Fruit fly (Drosophila melanogaster) whole organism, embryonic: ENCODE results near the gene Trpgamma.
A peak's percentile ranks its signal among the peaks of the same experiment; 100 is the strongest.

ENCODE experiments used
- Abd-B ChIP-seq: fragments of 200-800 bp; sonication (Bioruptor generic); optimal IDR thresholded peaks from 2 replicates; lab custom pipeline; 2018; ENCODE audit warnings: missing biosample characterization, mild to moderate bottlenecking, missing genetic modification characterization, moderate library complexity
- B-H1 ChIP-seq: fragments of 200-800 bp; sonication (Bioruptor generic); IDR thresholded peaks from 3 replicates; pipeline ENCODE4 v1.3.6; 2022; ENCODE audit warnings: missing biosample characterization, missing genetic modification characterization
- CG10431 ChIP-seq: fragments of 200-800 bp; sonication (Bioruptor generic); optimal IDR thresholded peaks from 3 replicates; lab custom pipeline; 2018; ENCODE audit warnings: missing biosample characterization, mild to moderate bottlenecking, missing genetic modification characterization
- CG10959 ChIP-seq: fragments of 200-800 bp; sonication (Bioruptor generic); IDR thresholded peaks from 2 replicates; pipeline ENCODE4 v1.3.6; 2022; ENCODE audit warnings: missing biosample characterization, missing genetic modification characterization
- CG12104 ChIP-seq: fragments of 200-800 bp; sonication (Bioruptor generic); optimal IDR thresholded peaks from 3 replicates; lab custom pipeline; 2016; ENCODE audit warnings: missing biosample characterization, missing genetic modification characterization
- CG13424 ChIP-seq: fragments of 200-800 bp; sonication (Bioruptor generic); optimal IDR thresholded peaks from 2 replicates; lab custom pipeline; 2019; ENCODE audit warnings: missing biosample characterization, mild to moderate bottlenecking, missing genetic modification characterization, moderate library complexity
- CG17186 ChIP-seq: fragments of 200-800 bp; sonication (Bioruptor generic); optimal IDR thresholded peaks from 3 replicates; lab custom pipeline; 2017; ENCODE audit warnings: missing biosample characterization, missing genetic modification reagents, missing genetic modification characterization
- CG17612 ChIP-seq: fragments of 200-800 bp; sonication (Bioruptor generic); IDR thresholded peaks from 2 replicates; pipeline ENCODE4 v1.3.6; 2022; ENCODE audit warnings: missing biosample characterization, missing genetic modification characterization
- CG18619 ChIP-seq: fragments of 200-800 bp; sonication (Bioruptor generic); optimal IDR thresholded peaks from 3 replicates; lab custom pipeline; 2017; ENCODE audit warnings: missing biosample characterization, mild to moderate bottlenecking, missing genetic modification characterization
- CG2116 ChIP-seq: fragments of 200-800 bp; sonication (Bioruptor generic); optimal IDR thresholded peaks from 3 replicates; lab custom pipeline; 2018; ENCODE audit warnings: missing biosample characterization, mild to moderate bottlenecking, missing genetic modification characterization
- CG2678 ChIP-seq: fragments of 200-800 bp; sonication (Bioruptor generic); optimal IDR thresholded peaks from 3 replicates; lab custom pipeline; 2019; ENCODE audit warnings: missing biosample characterization, mild to moderate bottlenecking, missing genetic modification characterization, moderate library complexity
- CG2712 ChIP-seq: fragments of 200-800 bp; optimal IDR thresholded peaks from 3 replicates; lab custom pipeline; 2019; ENCODE audit warnings: missing biosample characterization, mild to moderate bottlenecking, missing genetic modification characterization, moderate library complexity
- CG34224 ChIP-seq: fragments of 200-800 bp; sonication (Bioruptor generic); IDR thresholded peaks from 3 replicates; pipeline ENCODE4 v1.3.6; 2022; ENCODE audit warnings: missing biosample characterization, missing genetic modification characterization; ENCODE audit not compliant: partially characterized antibody
- CG34422 ChIP-seq: fragments of 200-800 bp; sonication (Bioruptor generic); IDR thresholded peaks from 3 replicates; pipeline ENCODE4 v1.3.6; 2022; ENCODE audit warnings: missing biosample characterization, missing genetic modification characterization
- CG3995 ChIP-seq: fragments of 200-800 bp; sonication (Bioruptor generic); optimal IDR thresholded peaks from 3 replicates; lab custom pipeline; 2016; ENCODE audit warnings: missing biosample characterization, missing genetic modification characterization
- CG4854 ChIP-seq: fragments of 200-800 bp; sonication (Bioruptor generic); optimal IDR thresholded peaks from 2 replicates; lab custom pipeline; 2016; ENCODE audit warnings: missing biosample characterization, missing genetic modification characterization, inconsistent platforms
- CG8281 ChIP-seq: fragments of 200-800 bp; sonication (Bioruptor generic); optimal IDR thresholded peaks from 2 replicates; lab custom pipeline; 2018; ENCODE audit warnings: missing biosample characterization, mild to moderate bottlenecking, missing genetic modification characterization, moderate library complexity
- Deaf1 ChIP-seq: fragments of 200-800 bp; optimal IDR thresholded peaks from 3 replicates; lab custom pipeline; 2019; ENCODE audit warnings: missing biosample characterization, mild to moderate bottlenecking, missing genetic modification characterization, moderate library complexity
- Fer3 ChIP-seq: fragments of 200-800 bp; sonication (Bioruptor generic); optimal IDR thresholded peaks from 2 replicates; lab custom pipeline; 2018; ENCODE audit warnings: missing biosample characterization, mild to moderate bottlenecking, missing genetic modification characterization, moderate library complexity
- GATAe ChIP-seq: fragments of 200-800 bp; sonication (Bioruptor generic); conservative IDR thresholded peaks from 2 replicates; pipeline ENCODE4 v1.3.6; 2022; ENCODE audit warnings: missing biosample characterization, missing genetic modification characterization
- HmgZ ChIP-seq: fragments of 200-800 bp; sonication (Bioruptor generic); optimal IDR thresholded peaks from 2 replicates; lab custom pipeline; 2018; ENCODE audit warnings: missing biosample characterization, mild to moderate bottlenecking, missing genetic modification characterization
- Myb ChIP-seq: fragments of 200-800 bp; sonication (Bioruptor generic); optimal IDR thresholded peaks from 2 replicates; lab custom pipeline; 2016; ENCODE audit warnings: missing biosample characterization, missing genetic modification characterization
- Nf-YC ChIP-seq: fragments of 200-800 bp; optimal IDR thresholded peaks from 3 replicates; lab custom pipeline; 2019; ENCODE audit warnings: missing biosample characterization, mild to moderate bottlenecking, missing genetic modification characterization, moderate library complexity
- Oaz ChIP-seq: fragments of 200-800 bp; sonication (Bioruptor generic); IDR thresholded peaks from 2 replicates; pipeline ENCODE4 v1.3.6; 2022; ENCODE audit warnings: missing biosample characterization, missing genetic modification characterization
- Pdp1 ChIP-seq, 2 experiments: fragments of 200-800 bp; sonication (Bioruptor generic); optimal IDR thresholded peaks; 3 replicates each; lab custom pipeline; 2016; ENCODE audit warnings: missing biosample characterization in 2 of 2, missing genetic modification characterization in 2 of 2, mild to moderate bottlenecking in 1 of 2, moderate library complexity in 1 of 2
- Ravus ChIP-seq: fragments of 200-800 bp; sonication (Bioruptor generic); IDR thresholded peaks from 2 replicates; pipeline ENCODE4 v1.3.6; 2022; ENCODE audit warnings: missing biosample characterization, missing genetic modification characterization
- Spps ChIP-seq: fragments of 200-800 bp; sonication (Bioruptor generic); optimal IDR thresholded peaks from 2 replicates; lab custom pipeline; 2018; ENCODE audit warnings: missing biosample characterization, mild to moderate bottlenecking, missing genetic modification characterization
- TFAM ChIP-seq: fragments of 200-800 bp; sonication (Bioruptor generic); optimal IDR thresholded peaks from 2 replicates; lab custom pipeline; 2017; ENCODE audit warnings: missing biosample characterization, missing genetic modification characterization, inconsistent platforms
- Tbp ChIP-seq: fragments of >200 bp; optimal IDR thresholded peaks from 2 replicates; lab custom pipeline; 2018; ENCODE audit warnings: missing biosample characterization, missing genetic modification characterization
- ash1 ChIP-seq: fragments of 200-800 bp; sonication (Bioruptor generic); optimal IDR thresholded peaks from 2 replicates; lab custom pipeline; 2018; ENCODE audit warnings: missing biosample characterization, mild to moderate bottlenecking, missing genetic modification characterization
- cato ChIP-seq: fragments of 200-800 bp; sonication (Bioruptor generic); optimal IDR thresholded peaks from 2 replicates; lab custom pipeline; 2016; ENCODE audit warnings: missing biosample characterization, missing genetic modification characterization, borderline replicate concordance
- chm ChIP-seq: fragments of 200-800 bp; sonication (Bioruptor generic); IDR thresholded peaks from 2 replicates; pipeline ENCODE4 v1.3.6; 2022; ENCODE audit warnings: missing biosample characterization, missing genetic modification characterization
- da ChIP-seq: fragments of 200-800 bp; sonication (Bioruptor generic); optimal IDR thresholded peaks from 2 replicates; lab custom pipeline; 2016; ENCODE audit warnings: missing biosample characterization, missing genetic modification characterization
- danr ChIP-seq: fragments of 200-800 bp; sonication (Bioruptor generic); IDR thresholded peaks from 2 replicates; pipeline ENCODE4 v1.3.6; 2022; ENCODE audit warnings: missing biosample characterization, missing genetic modification characterization
- dimm ChIP-seq: fragments of 200-800 bp; sonication (Bioruptor generic); IDR thresholded peaks from 2 replicates; pipeline ENCODE4 v1.3.6; 2022; ENCODE audit warnings: missing biosample characterization, missing genetic modification characterization
- esg ChIP-seq: fragments of 200-800 bp; sonication (Bioruptor generic); conservative IDR thresholded peaks from 2 replicates; pipeline ENCODE4 v1.3.6; 2022; ENCODE audit warnings: missing biosample characterization, missing genetic modification characterization
- eyg ChIP-seq: fragments of 200-800 bp; sonication (Bioruptor generic); optimal IDR thresholded peaks from 3 replicates; lab custom pipeline; 2016; ENCODE audit warnings: missing biosample characterization, missing genetic modification characterization
- gcm ChIP-seq: fragments of 200-800 bp; sonication (Bioruptor generic); optimal IDR thresholded peaks from 2 replicates; lab custom pipeline; 2019; ENCODE audit warnings: missing biosample characterization, mild to moderate bottlenecking, missing genetic modification characterization, moderate library complexity
- lab ChIP-seq: fragments of 200-800 bp; sonication (Bioruptor generic); optimal IDR thresholded peaks from 3 replicates; lab custom pipeline; 2017; ENCODE audit warnings: missing biosample characterization, missing genetic modification characterization, mild to moderate bottlenecking, moderate library complexity, missing genetic modification reagents
- lola ChIP-seq, 3 experiments: fragments of >200 bp in 2 of 3; fragments of 200-800 bp in 1 of 3; sonication (Bioruptor generic) in 1 of 3; optimal IDR thresholded peaks; 2 replicates each; lab custom pipeline; 2017 to 2019; ENCODE audit warnings: missing biosample characterization in 3 of 3, missing genetic modification characterization in 3 of 3, mild to moderate bottlenecking in 1 of 3, moderate library complexity in 1 of 3
- nau ChIP-seq: fragments of 200-800 bp; sonication (Bioruptor generic); optimal IDR thresholded peaks from 3 replicates; lab custom pipeline; 2017; ENCODE audit warnings: missing biosample characterization, mild to moderate bottlenecking, missing genetic modification characterization, missing genetic modification reagents
- pfk ChIP-seq: fragments of 200-800 bp; sonication (Bioruptor generic); optimal IDR thresholded peaks from 2 replicates; lab custom pipeline; 2018; ENCODE audit warnings: missing biosample characterization, mild to moderate bottlenecking, missing genetic modification characterization, moderate library complexity
- sc ChIP-seq, 3 experiments: fragments of >200 bp in 2 of 3; fragments of 200-800 bp in 1 of 3; sonication (Bioruptor generic) in 1 of 3; optimal IDR thresholded peaks; 2 replicates in 2 of 3; 3 replicates in 1 of 3; lab custom pipeline; 2017; ENCODE audit warnings: mild to moderate bottlenecking in 1 of 3, missing biosample characterization in 1 of 3, missing genetic modification characterization in 1 of 3, missing genetic modification reagents in 1 of 3
- sima ChIP-seq: fragments of 200-800 bp; sonication (Bioruptor generic); optimal IDR thresholded peaks from 2 replicates; lab custom pipeline; 2016; ENCODE audit warnings: missing biosample characterization, missing genetic modification characterization
- slp2 ChIP-seq: fragments of 200-800 bp; sonication (Bioruptor generic); optimal IDR thresholded peaks from 2 replicates; lab custom pipeline; 2016; ENCODE audit warnings: missing biosample characterization, missing genetic modification characterization
- sqz ChIP-seq: fragments of 200-800 bp; sonication (Bioruptor generic); optimal IDR thresholded peaks from 3 replicates; lab custom pipeline; 2018; ENCODE audit warnings: missing biosample characterization, mild to moderate bottlenecking, missing genetic modification characterization
- stc ChIP-seq: fragments of 200-800 bp; sonication (Bioruptor generic); IDR thresholded peaks from 2 replicates; pipeline ENCODE4 v1.3.6; 2022; ENCODE audit warnings: missing biosample characterization, missing genetic modification characterization
- tna ChIP-seq: fragments of 200-800 bp; sonication (Bioruptor generic); IDR thresholded peaks from 2 replicates; pipeline ENCODE4 v1.3.6; 2022; ENCODE audit warnings: missing biosample characterization, missing genetic modification characterization; ENCODE audit not compliant: partially characterized antibody
- wor ChIP-seq: fragments of 200-800 bp; sonication (Bioruptor generic); IDR thresholded peaks from 2 replicates; pipeline ENCODE4 v1.3.6; 2022; ENCODE audit warnings: missing biosample characterization, missing genetic modification characterization

The Trpgamma gene

DNA sequence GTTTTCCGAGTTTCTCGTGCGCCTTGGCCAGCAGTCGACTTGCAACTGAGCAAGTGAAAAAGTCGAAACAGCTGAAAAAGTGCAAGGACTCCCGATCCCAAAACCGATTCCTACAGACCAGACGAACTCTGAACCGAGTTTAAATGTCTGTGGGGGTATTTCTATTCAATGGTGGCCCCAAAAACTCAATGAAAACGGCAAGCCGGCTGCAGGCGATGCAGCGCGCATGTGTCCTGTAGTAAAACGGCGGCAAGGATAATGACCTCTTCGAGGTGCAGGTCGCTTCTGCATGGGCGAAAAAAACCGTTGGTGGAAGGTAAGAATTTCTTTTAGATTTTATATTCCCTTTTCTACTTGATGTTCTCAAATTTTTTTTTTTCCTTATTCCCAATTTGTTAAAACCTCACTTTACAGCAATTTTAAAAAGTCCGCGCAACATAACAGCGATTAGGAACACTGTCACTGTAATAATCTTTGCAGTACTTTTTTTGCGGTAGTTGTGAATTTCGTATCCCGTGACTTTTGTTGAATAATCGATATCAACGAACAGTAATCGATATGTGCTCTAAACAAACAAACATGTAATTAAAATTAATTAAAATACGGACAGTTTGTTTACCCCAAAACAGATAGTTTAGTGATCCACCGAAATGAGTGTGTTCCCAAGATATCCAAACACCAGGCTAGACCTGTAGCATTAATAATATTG is at the start of gene Trpgamma, which contains the start of gene her:
Gene Trpgamma, minus strand, starts transcription at position 51 of the 709 bp plus-strand sequence.
Gene her, plus strand, starts transcription at position 535 of the 709 bp plus-strand sequence.
- TF ChIP-seq Oaz (GFP tag; lab: Robert Waterston, UW) (no peak), CG17186 (peak; percentile 11), lab (no peak), Tbp (GFP tag; lab: Kevin White, UChicago) (no peak), CG34224 (peak; percentile 92), pfk (GFP tag; lab: Kevin White, UChicago) (no peak), stc (no peak), CG2116 (GFP tag; lab: Kevin White, UChicago) (peak; percentile 77), nau (GFP tag; lab: Kevin White, UChicago) (no peak), CG2712 (peak; percentile 22), sc (optimal IDR thresholded peaks at IDR 0.05; lab: Kevin White, UChicago) (no peak), sc (GFP tag; optimal IDR thresholded peaks at IDR 0.05; lab: Kevin White, UChicago) (no peak), Ravus (GFP tag; lab: Robert Waterston, UW) (no peak), Nf-YC (tag; lab: Kevin White, UChicago) (no peak), dimm (GFP tag; lab: Robert Waterston, UW) (no peak), CG13424 (no peak), chm (GFP tag; lab: Robert Waterston, UW) (no peak), ash1 (GFP tag; lab: Kevin White, UChicago) (no peak), CG3995 (peak; percentile 99), sima (no peak), TFAM (no peak), CG12104 (no peak), Myb (GFP tag; lab: Kevin White, UChicago) (peak; percentile 37), wor (no peak), CG4854 (GFP tag; lab: Kevin White, UChicago) (no peak), lola (GFP tag; optimal IDR thresholded peaks at IDR 0.05; lab: Kevin White, UChicago) (no peak), tna (GFP tag; lab: Robert Waterston, UW) (peak; percentile 73), Spps (tag; lab: Kevin White, UChicago) (no peak), gcm (GFP tag; lab: Kevin White, UChicago) (no peak), Deaf1 (tag; lab: Kevin White, UChicago) (no peak), Pdp1 (GFP tag; optimal IDR thresholded peaks at IDR 0.05; lab: Kevin White, UChicago) (no peak), CG34422 (GFP tag; lab: Robert Waterston, UW) (no peak), CG2678 (tag; lab: Kevin White, UChicago) (no peak), slp2 (GFP tag; lab: Kevin White, UChicago) (no peak), B-H1 (GFP tag; lab: Robert Waterston, UW) (no peak), eyg (GFP tag; lab: Kevin White, UChicago) (no peak), CG17612 (no peak), GATAe (GFP tag; lab: Robert Waterston, UW) (no peak), sqz (no peak), HmgZ (tag; lab: Kevin White, UChicago) (peak; percentile 72), CG10431 (no peak), CG10959 (GFP tag; lab: Robert Waterston, UW) (no peak), Abd-B (GFP tag; lab: Kevin White, UChicago) (peak; percentile 46), da (GFP tag; lab: Kevin White, UChicago) (no peak), CG18619 (GFP tag; lab: Kevin White, UChicago) (no peak), CG8281 (tag; lab: Kevin White, UChicago) (no peak), danr (GFP tag; lab: Robert Waterston, UW) (no peak), Fer3 (no peak), cato (GFP tag; lab: Kevin White, UChicago) (no peak), esg (GFP tag; lab: Robert Waterston, UW) (no peak)
